Fruit fly (Drosophila melanogaster): ENCODE measurements around the gene CG13907.

The CG13907 gene

dm6 chr3L:857063-858015 lies 24.5 kb downstream of the CG13907 start, which contains the start of gene dpr20 (continued):
- TF ChIP-seq NK7.1 (GFP tag; optimal IDR thresholded peaks at IDR 0.05) (peak; percentile 27), odd (GFP tag; optimal IDR thresholded peaks at IDR 0.05) (no peak), Trl (optimal IDR thresholded peaks at IDR 0.05) (no peak), Trl (GFP tag; optimal IDR thresholded peaks at IDR 0.05) (peak; percentile 66), Max (GFP tag; optimal IDR thresholded peaks at IDR 0.05) (peak; percentile 33), nmo (GFP tag; optimal IDR thresholded peaks at IDR 0.05) (peak; percentile 71), luna (GFP tag; optimal IDR thresholded peaks at IDR 0.05) (peak; percentile 16), CG17912 (GFP tag; optimal IDR thresholded peaks at IDR 0.05) (peak; percentile 8), CG7556 (GFP tag; optimal IDR thresholded peaks at IDR 0.05) (peak; percentile 61), ssp (GFP tag; IDR thresholded peaks at IDR 0.05) (peak; percentile 64), peb (GFP tag; IDR thresholded peaks at IDR 0.05) (peak; percentile 80), dati (GFP tag; IDR thresholded peaks at IDR 0.05) (peak; percentile 71), jigr1 (GFP tag; IDR thresholded peaks at IDR 0.05) (peak; percentile 68; the same call in 1 of the 3 replicates), Elba2 (GFP tag; optimal IDR thresholded peaks at IDR 0.05) (no peak), repo (GFP tag; optimal IDR thresholded peaks at IDR 0.05) (peak; percentile 34), Dip3 (GFP tag; optimal IDR thresholded peaks at IDR 0.05) (peak; percentile 72), CG16815 (GFP tag; optimal IDR thresholded peaks at IDR 0.05) (peak; percentile 64), yki (optimal IDR thresholded peaks at IDR 0.05) (no peak), CG30431 (GFP tag; optimal IDR thresholded peaks at IDR 0.05) (peak; percentile 56), Jarid2 (GFP tag; optimal IDR thresholded peaks at IDR 0.05) (no peak), trem (tag; optimal IDR thresholded peaks at IDR 0.05) (no peak), CG2120 (GFP tag; optimal IDR thresholded peaks at IDR 0.05) (peak; percentile 91), CG8281 (tag; optimal IDR thresholded peaks at IDR 0.05) (peak; percentile 40), bab2 (GFP tag; optimal IDR thresholded peaks at IDR 0.05) (peak; percentile 72), exex (tag; optimal IDR thresholded peaks at IDR 0.05) (peak; percentile 46), sd (tag; optimal IDR thresholded peaks at IDR 0.05) (peak; percentile 13), sob (GFP tag; IDR thresholded peaks at IDR 0.05) (peak; percentile 91), HLHmδ (GFP tag; optimal IDR thresholded peaks at IDR 0.05) (no peak), croc (GFP tag; conservative IDR thresholded peaks at IDR 0.05) (peak; percentile 48; the same call in 2 of the 3 replicates), CG17361 (GFP tag; IDR thresholded peaks at IDR 0.05) (peak; percentile 55; the same call in 1 of the 3 replicates), CG18619 (GFP tag; optimal IDR thresholded peaks at IDR 0.05) (peak; percentile 66), CG4707 (GFP tag; optimal IDR thresholded peaks at IDR 0.05) (peak; percentile 6), CG3163 (GFP tag; optimal IDR thresholded peaks at IDR 0.05) (no peak), stc (GFP tag; IDR thresholded peaks at IDR 0.05) (peak; percentile 90), CG31365 (tag; optimal IDR thresholded peaks at IDR 0.05) (peak; percentile 93), slou (GFP tag; optimal IDR thresholded peaks at IDR 0.05) (peak; percentile 45), Lim3 (GFP tag; IDR thresholded peaks at IDR 0.05) (no peak), klu (GFP tag; IDR thresholded peaks at IDR 0.05) (peak; percentile 66), dmrt99B (tag; optimal IDR thresholded peaks at IDR 0.05) (peak; percentile 70), gt (GFP tag; IDR thresholded peaks at IDR 0.05) (peak; percentile 17; the same call in 1 of the 2 replicates), CG6813 (GFP tag; optimal IDR thresholded peaks at IDR 0.05) (peak; percentile 46), en (GFP tag; optimal IDR thresholded peaks at IDR 0.05) (peak; percentile 3), Dad (GFP tag; optimal IDR thresholded peaks at IDR 0.05) (peak; percentile 67), lov (optimal IDR thresholded peaks at IDR 0.05) (no peak), lov (GFP tag; IDR thresholded peaks at IDR 0.05) (peak; percentile 75; the same call in 2 of the 3 replicates), Bdp1 (GFP tag; optimal IDR thresholded peaks at IDR 0.05) (peak; percentile 45), Stat92E (GFP tag; optimal IDR thresholded peaks at IDR 0.05) (no peak), CG4820 (GFP tag; optimal IDR thresholded peaks at IDR 0.05) (peak; percentile 59), CG17359 (tag; optimal IDR thresholded peaks at IDR 0.05) (peak; percentile 72), Antp (GFP tag; optimal IDR thresholded peaks at IDR 0.05) (peak; percentile 77)
